Fruit fly (Drosophila melanogaster): Measurements from ENCODE around the gene tgo.
A peak's percentile ranks its signal among the peaks of the same experiment; 100 is the strongest.

tgo gene

dm6 chr3R:9031797-9032418 lies 12.1 kb upstream of the tgo start (continued):
- TF ChIP-seq CG3919 (GFP tag; optimal IDR thresholded peaks at IDR 0.05) = peak; percentile 99
- peak; percentile 98 for TF ChIP-seq Sox102F (GFP tag; optimal IDR thresholded peaks at IDR 0.05)
- peak; percentile 98 for TF ChIP-seq CG6792 (GFP tag; optimal IDR thresholded peaks at IDR 0.05)
- TF ChIP-seq Ets96B (tag; optimal IDR thresholded peaks at IDR 0.05) = peak; percentile 99
- TF ChIP-seq CG6276 (GFP tag; optimal IDR thresholded peaks at IDR 0.05) = peak; percentile 99
- TF ChIP-seq CG31627 (GFP tag; optimal IDR thresholded peaks at IDR 0.05) = peak; percentile 97
- peak; percentile 99 for TF ChIP-seq CG10669 (GFP tag; optimal IDR thresholded peaks at IDR 0.05)
- TF ChIP-seq CG10631 (GFP tag; optimal IDR thresholded peaks at IDR 0.05) = peak; percentile 99
- TF ChIP-seq net (GFP tag; optimal IDR thresholded peaks at IDR 0.05) = peak; percentile 99
- TF ChIP-seq CG8119 (GFP tag; IDR thresholded peaks at IDR 0.05) = peak; percentile 100
- peak; percentile 99 for TF ChIP-seq OdsH (GFP tag; optimal IDR thresholded peaks at IDR 0.05)
- peak; percentile 98 for TF ChIP-seq CG16779 (tag; optimal IDR thresholded peaks at IDR 0.05)
- TF ChIP-seq CG11294 (GFP tag; IDR thresholded peaks at IDR 0.05) = peak; percentile 97
- peak; percentile 98 for TF ChIP-seq CG3032 (tag; optimal IDR thresholded peaks at IDR 0.05)
- peak; percentile 94 for TF ChIP-seq Eip93F (GFP tag; optimal IDR thresholded peaks at IDR 0.05)
- peak; percentile 98 for TF ChIP-seq acj6 (GFP tag; optimal IDR thresholded peaks at IDR 0.05)
- TF ChIP-seq Ets21C (GFP tag; optimal IDR thresholded peaks at IDR 0.05) = peak; percentile 94
- peak; percentile 98 for TF ChIP-seq esn (GFP tag; optimal IDR thresholded peaks at IDR 0.05)

- TF ChIP-seq CG3919 (GFP tag; optimal IDR thresholded peaks at IDR 0.05) = no peak
- TF ChIP-seq Hr4 (GFP tag; optimal IDR thresholded peaks at IDR 0.05) = peak; percentile 17
- no peak for TF ChIP-seq cyc (GFP tag; optimal IDR thresholded peaks at IDR 0.05)
Observed at dm6 chr3R:9030750-9031128, 10.9 kb upstream of the tgo start.

- TF ChIP-seq net (GFP tag; optimal IDR thresholded peaks at IDR 0.05) = no peak
- TF ChIP-seq CG1621 (tag; optimal IDR thresholded peaks at IDR 0.05) = no peak
- no peak for TF ChIP-seq CG8119 (GFP tag; IDR thresholded peaks at IDR 0.05)
- TF ChIP-seq CG15336 (GFP tag; IDR thresholded peaks at IDR 0.05) = no peak
- no peak for TF ChIP-seq cyc (GFP tag; optimal IDR thresholded peaks at IDR 0.05)
Observed at dm6 chr3R:9030006-9030749, 10.4 kb upstream of the tgo start.

- TF ChIP-seq Sox102F (GFP tag; optimal IDR thresholded peaks at IDR 0.05) = no peak
- TF ChIP-seq CG3032 (tag; optimal IDR thresholded peaks at IDR 0.05) = no peak
- peak; percentile 37 for TF ChIP-seq Eip78C (GFP tag)
- TF ChIP-seq dsx (GFP tag; optimal IDR thresholded peaks at IDR 0.05; ENCODE audit: poor library complexity, severe bottlenecking) = peak; percentile 26
- TF ChIP-seq dac (GFP tag; optimal IDR thresholded peaks at IDR 0.05) = no peak
- TF ChIP-seq Sox14 (GFP tag; optimal IDR thresholded peaks at IDR 0.05) = peak; percentile 11
Observed at dm6 chr3R:9029411-9029810, 9.6 kb upstream of the tgo start.

dm6 chr3R:9028690-9029089 lies 8.9 kb upstream of the tgo start:
- TF ChIP-seq fkh (GFP tag; optimal IDR thresholded peaks at IDR 0.05) (peak; percentile 31), eg (GFP tag; IDR thresholded peaks at IDR 0.05) (no peak)

- TF ChIP-seq Eip93F (GFP tag; optimal IDR thresholded peaks at IDR 0.05) (no peak), eg (GFP tag; IDR thresholded peaks at IDR 0.05) (no peak)
Observed at dm6 chr3R:9027082-9027481, 7.3 kb upstream of the tgo start.

Measured in whole organism, prepupa.